Worm (Caenorhabditis elegans): Measurements from ENCODE around the gene nlp-67.

Gene nlp-67

DNA sequence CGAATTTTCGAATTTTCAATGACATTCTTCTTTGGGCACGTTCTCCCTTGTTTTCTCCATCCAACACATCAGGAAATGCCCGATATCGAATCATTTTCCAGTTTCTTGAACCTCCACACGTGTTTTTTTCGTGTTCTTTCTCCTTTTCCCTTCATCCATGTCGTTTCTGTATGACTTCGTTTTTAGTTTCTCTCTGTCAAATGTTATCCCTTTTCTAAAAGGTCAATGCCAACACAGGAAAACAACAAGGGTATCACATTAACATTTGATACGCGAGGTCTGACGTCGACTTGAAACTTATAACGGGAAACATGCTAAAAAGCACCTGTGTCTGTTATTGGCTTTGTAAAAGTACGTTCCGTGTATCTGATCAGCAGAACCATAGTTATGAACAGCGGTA is 11.3 kb upstream of the nlp-67 start:
- TF ChIP-seq sma-9 (GFP tag; optimal IDR thresholded peaks at IDR 0.05) (peak; percentile 41), sma-9 (tag; optimal IDR thresholded peaks at IDR 0.05) (no peak), ztf-4 (tag; optimal IDR thresholded peaks at IDR 0.05) (no peak)

DNA sequence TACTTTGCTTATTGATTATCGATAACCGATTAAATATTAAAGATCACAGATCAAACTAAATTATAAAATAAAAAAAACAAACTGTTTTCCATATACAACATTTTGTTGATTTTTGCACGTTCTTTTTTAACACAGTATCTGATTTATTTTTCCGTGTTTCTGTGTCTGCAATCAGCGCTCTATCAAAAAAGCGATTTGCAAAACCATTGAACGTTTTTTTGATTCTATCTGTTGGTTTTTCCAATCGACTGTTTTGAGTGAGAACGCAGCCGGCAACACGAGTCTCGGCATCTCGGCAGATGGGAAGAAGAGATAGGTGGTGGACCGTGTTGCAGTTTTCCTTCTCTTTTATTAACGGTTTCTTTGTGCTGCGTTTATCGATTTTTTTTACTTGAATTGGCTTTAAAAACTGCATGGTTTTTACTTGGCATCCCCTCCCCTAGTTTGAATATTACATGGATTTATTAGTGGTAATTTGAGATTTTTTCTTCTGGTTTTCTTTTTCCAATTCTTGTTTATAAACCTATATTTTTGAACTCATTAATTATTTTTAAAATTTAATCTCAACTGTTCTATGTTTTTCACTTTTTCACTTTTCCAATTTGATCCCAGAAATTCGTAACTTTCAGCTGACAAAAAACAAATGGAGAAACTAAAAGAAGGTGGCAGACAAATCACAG is 5.2 kb downstream of the nlp-67 start, which contains the start of gene slc-25A21:
TSS of gene slc-25A21 (plus strand) at position 630 of the 680 bp plus-strand sequence.
- TF ChIP-seq sma-9 (GFP tag; optimal IDR thresholded peaks at IDR 0.05) (peak; percentile 25), sma-9 (tag; optimal IDR thresholded peaks at IDR 0.05) (no peak), nhr-129 (tag; optimal IDR thresholded peaks at IDR 0.05) (no peak)

DNA sequence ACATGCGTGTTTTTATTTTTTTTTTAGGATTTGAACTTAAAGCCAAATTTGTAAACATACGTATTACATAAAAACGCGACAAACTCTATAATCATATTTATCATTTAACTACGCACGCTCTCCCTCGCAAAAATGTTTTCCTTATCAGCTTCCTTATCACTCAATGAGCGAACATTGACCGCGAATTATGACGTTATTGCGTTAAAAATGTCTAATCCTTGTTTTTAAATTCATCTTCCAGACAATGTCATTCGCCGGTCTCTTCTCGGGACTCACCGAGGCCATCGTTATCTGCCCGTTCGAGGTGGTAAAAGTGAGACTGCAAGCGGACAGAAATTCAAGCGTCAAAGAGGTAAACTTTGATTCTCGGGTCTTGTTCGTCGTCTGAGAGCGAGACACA is 8.4 kb downstream of the nlp-67 start:
- no peak for TF ChIP-seq nhr-10 (tag; optimal IDR thresholded peaks at IDR 0.05)
- no peak for TF ChIP-seq aly-2 (tag; optimal IDR thresholded peaks at IDR 0.05)
- peak; percentile 57 for TF ChIP-seq egl-27 (tag; optimal IDR thresholded peaks at IDR 0.05)
- peak; percentile 64 for TF ChIP-seq nhr-21 (tag; optimal IDR thresholded peaks at IDR 0.05)
- TF ChIP-seq unc-62 (GFP tag; optimal IDR thresholded peaks at IDR 0.05), result no peak
- peak in 1 of 2 experiments; percentile 30 for TF ChIP-seq lsy-2 (tag; optimal IDR thresholded peaks at IDR 0.05)
- TF ChIP-seq nhr-25 (tag; optimal IDR thresholded peaks at IDR 0.05), result no peak
- TF ChIP-seq lin-11 (tag; optimal IDR thresholded peaks at IDR 0.05), result no peak
- TF ChIP-seq nhr-129 (tag; optimal IDR thresholded peaks at IDR 0.05), result peak; percentile 24
- TF ChIP-seq alr-1 (tag; optimal IDR thresholded peaks at IDR 0.05), result no peak
- no peak for TF ChIP-seq elt-1 (tag; optimal IDR thresholded peaks at IDR 0.05)
- no peak for TF ChIP-seq ztf-11 (tag; optimal IDR thresholded peaks at IDR 0.05)
- TF ChIP-seq ZK546.5 (tag; optimal IDR thresholded peaks at IDR 0.05), result no peak
- peak; percentile 97 for TF ChIP-seq sma-9 (GFP tag; optimal IDR thresholded peaks at IDR 0.05)
- no peak for TF ChIP-seq sma-9 (tag; optimal IDR thresholded peaks at IDR 0.05)
- TF ChIP-seq lin-13 (GFP tag; optimal IDR thresholded peaks at IDR 0.05), result no peak
- no peak for TF ChIP-seq elt-3 (tag; optimal IDR thresholded peaks at IDR 0.05)
- TF ChIP-seq ztf-4 (tag; optimal IDR thresholded peaks at IDR 0.05), result no peak
- TF ChIP-seq sma-3 (GFP tag; optimal IDR thresholded peaks at IDR 0.05), result peak; percentile 75
- TF ChIP-seq blmp-1 (tag; optimal IDR thresholded peaks at IDR 0.05; ENCODE audit: insufficient read depth), result no peak
- TF ChIP-seq sem-4 (tag; optimal IDR thresholded peaks at IDR 0.05), result no peak
- TF ChIP-seq crh-2 (tag; optimal IDR thresholded peaks at IDR 0.05), result peak; percentile 81
- peak; percentile 10 for TF ChIP-seq skn-1 (tag; optimal IDR thresholded peaks at IDR 0.05)
- no peak for TF ChIP-seq snpc-4 (tag; optimal IDR thresholded peaks at IDR 0.05)
- no peak for TF ChIP-seq nhr-237 (tag; optimal IDR thresholded peaks at IDR 0.05)
- TF ChIP-seq mdl-1 (tag; optimal IDR thresholded peaks at IDR 0.05), result peak in 1 of 2 experiments; percentile 58
- TF ChIP-seq nhr-77 (tag; optimal IDR thresholded peaks at IDR 0.05), result no peak
- peak; percentile 94 for TF ChIP-seq fos-1 (tag; optimal IDR thresholded peaks at IDR 0.05)
- TF ChIP-seq zag-1 (tag; optimal IDR thresholded peaks at IDR 0.05), result no peak
- TF ChIP-seq F13H6.1 (tag; optimal IDR thresholded peaks at IDR 0.05), result peak; percentile 79
- TF ChIP-seq unc-55 (GFP tag; optimal IDR thresholded peaks at IDR 0.05), result no peak
- no peak for TF ChIP-seq mbf-1 (tag; optimal IDR thresholded peaks at IDR 0.05)

DNA sequence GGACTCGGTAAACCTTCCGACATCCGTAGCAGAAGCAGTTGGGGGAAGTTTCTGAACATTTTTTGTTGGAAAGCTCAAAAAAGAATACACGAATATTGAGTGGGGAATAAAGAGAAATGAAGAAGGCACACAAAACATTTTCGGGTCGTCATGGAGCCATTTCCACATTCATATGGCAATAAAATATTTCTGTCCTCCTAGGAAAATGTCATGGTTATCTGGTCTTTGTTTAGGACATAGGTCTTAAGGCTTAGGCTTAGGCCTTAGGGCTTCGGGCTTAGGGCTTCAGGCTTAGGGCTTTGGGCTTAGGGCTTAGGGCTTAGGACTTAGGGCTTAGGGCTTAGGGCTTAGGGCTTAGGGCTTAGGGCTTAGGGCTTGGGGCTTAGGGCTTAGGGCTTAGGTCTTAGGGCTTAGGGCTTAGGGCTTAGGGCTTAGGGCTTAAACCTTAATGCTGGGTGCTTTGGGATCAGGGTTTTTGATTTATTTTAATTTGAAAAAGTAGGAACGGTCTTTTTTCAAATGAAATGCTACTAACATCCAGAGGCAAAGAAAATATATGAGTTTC is 15.1 kb downstream of the nlp-67 start, which contains the start of gene R11.3:
TSS of gene R11.3 (minus strand) at position 51 of the 565 bp plus-strand sequence.
- TF ChIP-seq nhr-25 (tag; optimal IDR thresholded peaks at IDR 0.05), result no peak
- no peak for TF ChIP-seq nhr-23 (tag; optimal IDR thresholded peaks at IDR 0.05)
- no peak for TF ChIP-seq egl-27 (tag; optimal IDR thresholded peaks at IDR 0.05)
- no peak for TF ChIP-seq elt-3 (tag; optimal IDR thresholded peaks at IDR 0.05)
- TF ChIP-seq R02D3.7 (tag; optimal IDR thresholded peaks at IDR 0.05), result no peak
- no peak for TF ChIP-seq nhr-6 (tag; optimal IDR thresholded peaks at IDR 0.05)
- no peak for TF ChIP-seq lin-13 (GFP tag; optimal IDR thresholded peaks at IDR 0.05)
- no peak for TF ChIP-seq ztf-4 (tag; optimal IDR thresholded peaks at IDR 0.05)
- no peak for TF ChIP-seq zag-1 (tag; optimal IDR thresholded peaks at IDR 0.05)
- TF ChIP-seq aly-2 (tag; optimal IDR thresholded peaks at IDR 0.05), result no peak
- no peak for TF ChIP-seq lin-39 (tag; optimal IDR thresholded peaks at IDR 0.05)
- no peak for TF ChIP-seq nhr-237 (tag; optimal IDR thresholded peaks at IDR 0.05)
- TF ChIP-seq unc-62 (GFP tag; optimal IDR thresholded peaks at IDR 0.05), result no peak
- no peak for TF ChIP-seq snpc-4 (tag; optimal IDR thresholded peaks at IDR 0.05)
- no peak for TF ChIP-seq mab-5 (tag; optimal IDR thresholded peaks at IDR 0.05)
- no peak for TF ChIP-seq fos-1 (tag; optimal IDR thresholded peaks at IDR 0.05)
- no peak for TF ChIP-seq nhr-129 (tag; optimal IDR thresholded peaks at IDR 0.05)

Measured in whole organism, L2 larva.